Fruit fly (Drosophila melanogaster): ENCODE measurements around the gene hdm.

Gene hdm

dm6 chrX:7920081-7920688 is at the start of gene hdm, which contains the start of gene Ykt6 (continued):
- no peak for TF ChIP-seq fru (optimal IDR thresholded peaks at IDR 0.05)
- no peak for TF ChIP-seq CG7745 (tag; optimal IDR thresholded peaks at IDR 0.05)
- TF ChIP-seq en (GFP tag; optimal IDR thresholded peaks at IDR 0.05): peak; percentile 58
- no peak for TF ChIP-seq MTF-1 (GFP tag; optimal IDR thresholded peaks at IDR 0.05; ENCODE audit: borderline replicate concordance)
- peak; percentile 80 for TF ChIP-seq CG4617 (GFP tag; optimal IDR thresholded peaks at IDR 0.05; ENCODE audit: borderline replicate concordance)
- peak; percentile 61 for TF ChIP-seq Mes4 (GFP tag; optimal IDR thresholded peaks at IDR 0.05)
- TF ChIP-seq D (optimal IDR thresholded peaks at IDR 0.05): no peak
- peak; percentile 48 for TF ChIP-seq D (GFP tag; optimal IDR thresholded peaks at IDR 0.05)
- TF ChIP-seq hth (optimal IDR thresholded peaks at IDR 0.05): no peak
- peak; percentile 74 for TF ChIP-seq CG10959 (GFP tag; IDR thresholded peaks at IDR 0.05)
- no peak for TF ChIP-seq toy (GFP tag; IDR thresholded peaks at IDR 0.05)
- TF ChIP-seq Dek (tag; optimal IDR thresholded peaks at IDR 0.05): peak; percentile 59
- TF ChIP-seq Stat92E (GFP tag; optimal IDR thresholded peaks at IDR 0.05): peak in 1 of 3 experiments; percentile 10
- peak; percentile 3 for TF ChIP-seq corto (GFP tag; optimal IDR thresholded peaks at IDR 0.05)
- TF ChIP-seq Fer2 (tag; optimal IDR thresholded peaks at IDR 0.05): peak; percentile 39
- no peak for TF ChIP-seq CG12769 (tag; optimal IDR thresholded peaks at IDR 0.05)
- TF ChIP-seq CG33213 (GFP tag; optimal IDR thresholded peaks at IDR 0.05): peak; percentile 72
- no peak for TF ChIP-seq dan (GFP tag; IDR thresholded peaks at IDR 0.05)
- TF ChIP-seq inv (GFP tag; IDR thresholded peaks at IDR 0.05; ENCODE audit: partially characterized antibody): peak; percentile 92
- peak; percentile 92 for TF ChIP-seq vvl (GFP tag; IDR thresholded peaks at IDR 0.05)
- no peak for TF ChIP-seq CG8281 (tag; optimal IDR thresholded peaks at IDR 0.05)
- TF ChIP-seq pb (GFP tag; optimal IDR thresholded peaks at IDR 0.05): peak; percentile 31
- peak; percentile 65 for TF ChIP-seq Sin3A (optimal IDR thresholded peaks at IDR 0.05)
- TF ChIP-seq chinmo (GFP tag; IDR thresholded peaks at IDR 0.05; ENCODE audit: partially characterized antibody): peak; percentile 87; the same call in 3 of the 4 replicates
- TF ChIP-seq sens (GFP tag): peak; percentile 97
- TF ChIP-seq pho (GFP tag; optimal IDR thresholded peaks at IDR 0.05): peak; percentile 76
- peak; percentile 64 for TF ChIP-seq ssp (GFP tag; IDR thresholded peaks at IDR 0.05)
- peak; percentile 93 for TF ChIP-seq amos (GFP tag; IDR thresholded peaks at IDR 0.05; ENCODE audit: partially characterized antibody)
- peak; percentile 83 for TF ChIP-seq tin (GFP tag; optimal IDR thresholded peaks at IDR 0.05)
- TF ChIP-seq CG30403 (GFP tag; optimal IDR thresholded peaks at IDR 0.05): peak; percentile 83
- TF ChIP-seq B-H2 (GFP tag; optimal IDR thresholded peaks at IDR 0.05): peak; percentile 83
- TF ChIP-seq CG9817 (tag; optimal IDR thresholded peaks at IDR 0.05): peak; percentile 72
- TF ChIP-seq Pdp1 (GFP tag; optimal IDR thresholded peaks at IDR 0.05): peak; percentile 78 to 80
- TF ChIP-seq CG4820 (GFP tag; optimal IDR thresholded peaks at IDR 0.05): peak; percentile 76
- peak; percentile 70 for TF ChIP-seq Dp (GFP tag; optimal IDR thresholded peaks at IDR 0.05)
- peak; percentile 97 for TF ChIP-seq Neu2 (GFP tag; optimal IDR thresholded peaks at IDR 0.05; ENCODE audit: borderline replicate concordance)
- TF ChIP-seq CG10321 (GFP tag; IDR thresholded peaks at IDR 0.05): no peak
- TF ChIP-seq CG11398 (GFP tag; optimal IDR thresholded peaks at IDR 0.05): peak; percentile 73
- TF ChIP-seq CG18764 (GFP tag; optimal IDR thresholded peaks at IDR 0.05): peak; percentile 70
- peak; percentile 51 for TF ChIP-seq gsb-n (tag; optimal IDR thresholded peaks at IDR 0.05)
- TF ChIP-seq Dref (GFP tag; IDR thresholded peaks at IDR 0.05): peak; percentile 75
- peak; percentile 75 for TF ChIP-seq CG10209 (GFP tag; optimal IDR thresholded peaks at IDR 0.05)
- TF ChIP-seq ara (GFP tag; IDR thresholded peaks at IDR 0.05): peak; percentile 85
- peak; percentile 80 for TF ChIP-seq CG12942 (GFP tag; optimal IDR thresholded peaks at IDR 0.05)
- TF ChIP-seq Chrac-16 (GFP tag; optimal IDR thresholded peaks at IDR 0.05): peak; percentile 74
- peak; percentile 67; the same call in 2 of the 3 replicates for TF ChIP-seq CG2889 (GFP tag; IDR thresholded peaks at IDR 0.05)
- peak; percentile 86 for TF ChIP-seq CG12155 (GFP tag; optimal IDR thresholded peaks at IDR 0.05)
- no peak for TF ChIP-seq Hr39 (optimal IDR thresholded peaks at IDR 0.05)
- peak; percentile 43; the same call in 1 of the 2 replicates for TF ChIP-seq aop (GFP tag; IDR thresholded peaks at IDR 0.05)
- peak; percentile 64 for TF ChIP-seq schlank (tag; optimal IDR thresholded peaks at IDR 0.05)
- TF ChIP-seq tll (GFP tag; optimal IDR thresholded peaks at IDR 0.05): no peak
